Fruit fly (Drosophila melanogaster) whole organism, embryonic: ENCODE data around the gene CG32189.

Experiments used
- Antp ChIP-seq: fragments of 200-800 bp; sonication (Bioruptor generic); optimal IDR thresholded peaks from 3 replicates; lab custom pipeline; 2016; ENCODE audit warnings: missing biosample characterization, missing genetic modification characterization
- CG10979 ChIP-seq: fragments of 200-800 bp; sonication (Bioruptor generic); optimal IDR thresholded peaks from 2 replicates; lab custom pipeline; 2018; ENCODE audit warnings: missing biosample characterization, mild to moderate bottlenecking, missing genetic modification characterization, moderate library complexity
- CG11456 ChIP-seq: fragments of 200-800 bp; sonication (Bioruptor generic); IDR thresholded peaks from 3 replicates; pipeline ENCODE4 v1.3.6; 2022; ENCODE audit warnings: missing biosample characterization, missing genetic modification characterization
- CG13424 ChIP-seq: fragments of 200-800 bp; sonication (Bioruptor generic); optimal IDR thresholded peaks from 2 replicates; lab custom pipeline; 2019; ENCODE audit warnings: missing biosample characterization, mild to moderate bottlenecking, missing genetic modification characterization, moderate library complexity
- CG14710 ChIP-seq: fragments of 200-800 bp; sonication (Bioruptor generic); optimal IDR thresholded peaks from 3 replicates; lab custom pipeline; 2019; ENCODE audit warnings: missing biosample characterization, mild to moderate bottlenecking, missing genetic modification characterization, moderate library complexity
- CG1602 ChIP-seq: fragments of 200-800 bp; sonication (Bioruptor generic); optimal IDR thresholded peaks from 3 replicates; lab custom pipeline; 2016; ENCODE audit warnings: missing biosample characterization, missing genetic modification characterization
- CG16815 ChIP-seq: fragments of 200-800 bp; sonication (Bioruptor generic); optimal IDR thresholded peaks from 3 replicates; lab custom pipeline; 2017; ENCODE audit warnings: missing biosample characterization, mild to moderate bottlenecking, missing genetic modification characterization
- CG17328 ChIP-seq: fragments of 200-800 bp; sonication (Bioruptor generic); IDR thresholded peaks from 2 replicates; pipeline ENCODE4 v1.3.6; 2022; ENCODE audit warnings: missing biosample characterization, missing genetic modification characterization
- CG17802 ChIP-seq: fragments of 200-800 bp; sonication (Bioruptor generic); optimal IDR thresholded peaks from 2 replicates; lab custom pipeline; 2018; ENCODE audit warnings: missing biosample characterization, mild to moderate bottlenecking, missing genetic modification characterization, moderate library complexity
- CG18476 ChIP-seq: fragments of 200-800 bp; sonication (Bioruptor generic); optimal IDR thresholded peaks from 2 replicates; lab custom pipeline; 2016; ENCODE audit warnings: missing biosample characterization, mild to moderate bottlenecking, missing genetic modification characterization
- CG31441 ChIP-seq: fragments of 200-800 bp; sonication (Bioruptor generic); IDR thresholded peaks from 2 replicates; pipeline ENCODE4 v1.3.6; 2022; ENCODE audit warnings: missing biosample characterization, missing genetic modification characterization
- CG3407 ChIP-seq: fragments of 200-800 bp; sonication (Bioruptor generic); optimal IDR thresholded peaks from 2 replicates; lab custom pipeline; 2018; ENCODE audit warnings: missing biosample characterization, mild to moderate bottlenecking, missing genetic modification characterization
- CG34376 ChIP-seq: fragments of 200-800 bp; sonication (Bioruptor generic); optimal IDR thresholded peaks from 2 replicates; lab custom pipeline; 2018; ENCODE audit warnings: missing biosample characterization, mild to moderate bottlenecking, missing genetic modification characterization
- CG3726 ChIP-seq: fragments of 200-800 bp; sonication (Bioruptor generic); IDR thresholded peaks from 3 replicates; pipeline ENCODE4, ENCODE4 v1.3.6; 2022; ENCODE audit warnings: missing biosample characterization, missing genetic modification characterization
- CG3995 ChIP-seq: fragments of 200-800 bp; sonication (Bioruptor generic); optimal IDR thresholded peaks from 3 replicates; lab custom pipeline; 2016; ENCODE audit warnings: missing biosample characterization, missing genetic modification characterization
- CG5245 ChIP-seq: fragments of 200-800 bp; sonication (Bioruptor generic); optimal IDR thresholded peaks from 3 replicates; lab custom pipeline; 2016; ENCODE audit warnings: missing biosample characterization, missing genetic modification characterization
- CG6175 ChIP-seq: fragments of 200-800 bp; sonication (Bioruptor generic); IDR thresholded peaks from 3 replicates; pipeline ENCODE4 v1.3.6; 2022; ENCODE audit warnings: missing biosample characterization, missing genetic modification characterization
- CG8478 ChIP-seq: fragments of >200 bp; optimal IDR thresholded peaks from 2 replicates; lab custom pipeline; 2018
- CG8924 ChIP-seq: fragments of 200-800 bp; optimal IDR thresholded peaks from 3 replicates; lab custom pipeline; 2019; ENCODE audit warnings: missing biosample characterization, mild to moderate bottlenecking, missing genetic modification characterization, moderate library complexity
- E2f1 ChIP-seq: fragments of 200-800 bp; sonication (Bioruptor generic); IDR thresholded peaks from 2 replicates; pipeline ENCODE4 v1.3.6; 2022; ENCODE audit warnings: missing biosample characterization, missing genetic modification characterization
- Ets97D ChIP-seq: fragments of 200-800 bp; sonication (Bioruptor generic); optimal IDR thresholded peaks from 3 replicates; lab custom pipeline; 2016; ENCODE audit warnings: missing biosample characterization, missing genetic modification characterization
- Fer1 ChIP-seq: fragments of 200-800 bp; sonication (Bioruptor generic); optimal IDR thresholded peaks from 2 replicates; lab custom pipeline; 2017; ENCODE audit warnings: missing biosample characterization, mild to moderate bottlenecking, missing genetic modification characterization
- Hsf ChIP-seq: fragments of 200-800 bp; sonication (Bioruptor generic); optimal IDR thresholded peaks from 3 replicates; lab custom pipeline; 2016; ENCODE audit warnings: missing biosample characterization, missing genetic modification characterization
- Lim3 ChIP-seq: fragments of 200-800 bp; sonication (Bioruptor generic); IDR thresholded peaks from 2 replicates; pipeline ENCODE4 v1.3.6; 2022; ENCODE audit warnings: missing biosample characterization, missing genetic modification characterization
- Opbp ChIP-seq: fragments of 200-800 bp; sonication (Bioruptor generic); IDR thresholded peaks from 3 replicates; pipeline ENCODE4 v1.3.6; 2022; ENCODE audit warnings: missing biosample characterization, missing genetic modification characterization; ENCODE audit not compliant: partially characterized antibody
- Sin3A ChIP-seq: fragments of >200 bp; optimal IDR thresholded peaks from 2 replicates; lab custom pipeline; 2018
- Sry-β ChIP-seq: fragments of 200-800 bp; sonication (Bioruptor generic); optimal IDR thresholded peaks from 2 replicates; lab custom pipeline; 2018; ENCODE audit warnings: missing biosample characterization, mild to moderate bottlenecking, missing genetic modification characterization, moderate library complexity
- Sry-δ ChIP-seq: fragments of 200-800 bp; sonication (Bioruptor generic); optimal IDR thresholded peaks from 2 replicates; lab custom pipeline; 2016; ENCODE audit warnings: missing biosample characterization, missing genetic modification characterization
- Usf ChIP-seq: fragments of 200-800 bp; sonication (Bioruptor generic); optimal IDR thresholded peaks from 2 replicates; lab custom pipeline; 2017; ENCODE audit warnings: missing genotype, missing biosample characterization, missing genetic modification characterization
- ash1 ChIP-seq: fragments of 200-800 bp; sonication (Bioruptor generic); optimal IDR thresholded peaks from 2 replicates; lab custom pipeline; 2018; ENCODE audit warnings: missing biosample characterization, mild to moderate bottlenecking, missing genetic modification characterization
- chn ChIP-seq: fragments of 200-800 bp; sonication (Bioruptor generic); optimal IDR thresholded peaks from 2 replicates; lab custom pipeline; 2016; ENCODE audit warnings: missing biosample characterization, missing genetic modification characterization
- dm ChIP-seq: fragments of 200-800 bp; sonication (Bioruptor generic); optimal IDR thresholded peaks from 3 replicates; lab custom pipeline; 2016; ENCODE audit warnings: missing biosample characterization, missing genetic modification characterization
- dmrt11E ChIP-seq: fragments of 200-800 bp; sonication (Bioruptor generic); optimal IDR thresholded peaks from 3 replicates; lab custom pipeline; 2018; ENCODE audit warnings: missing biosample characterization, mild to moderate bottlenecking, missing genetic modification characterization, moderate library complexity
- ewg ChIP-seq: fragments of 200-800 bp; sonication (Bioruptor generic); optimal IDR thresholded peaks from 3 replicates; lab custom pipeline; 2017; ENCODE audit warnings: mild to moderate bottlenecking, missing biosample characterization, missing genetic modification reagents, missing genetic modification characterization
- fd102C ChIP-seq: fragments of 200-800 bp; sonication (Bioruptor generic); optimal IDR thresholded peaks from 2 replicates; lab custom pipeline; 2018; ENCODE audit warnings: missing biosample characterization, mild to moderate bottlenecking, missing genetic modification characterization, moderate library complexity
- gfzf ChIP-seq: fragments of 200-800 bp; sonication (Bioruptor generic); optimal IDR thresholded peaks from 2 replicates; lab custom pipeline; 2016; ENCODE audit warnings: missing biosample characterization, mild to moderate bottlenecking, missing genetic modification characterization, moderate library complexity
- gsb ChIP-seq: fragments of 200-800 bp; sonication (Bioruptor generic); IDR thresholded peaks from 2 replicates; pipeline ENCODE4 v1.3.6; 2022; ENCODE audit warnings: missing biosample characterization, missing genetic modification characterization
- her ChIP-seq: fragments of 200-800 bp; sonication (Bioruptor generic); optimal IDR thresholded peaks from 2 replicates; lab custom pipeline; 2016; ENCODE audit warnings: missing biosample characterization, missing genetic modification characterization
- ind ChIP-seq: fragments of 200-800 bp; sonication (Bioruptor generic); optimal IDR thresholded peaks from 3 replicates; lab custom pipeline; 2016; ENCODE audit warnings: missing biosample characterization, missing genetic modification characterization
- lbe ChIP-seq: fragments of 200-800 bp; sonication (Bioruptor generic); optimal IDR thresholded peaks from 2 replicates; lab custom pipeline; 2016; ENCODE audit warnings: missing biosample characterization, mild to moderate bottlenecking, missing genetic modification characterization
- lilli ChIP-seq: fragments of 200-800 bp; sonication (Bioruptor generic); optimal IDR thresholded peaks from 3 replicates; lab custom pipeline; 2016; ENCODE audit warnings: missing biosample characterization, missing genetic modification characterization
- mirr ChIP-seq: fragments of 200-800 bp; sonication (Bioruptor generic); optimal IDR thresholded peaks from 3 replicates; lab custom pipeline; 2018; ENCODE audit warnings: missing biosample characterization, mild to moderate bottlenecking, missing genetic modification characterization
- nau ChIP-seq: fragments of 200-800 bp; sonication (Bioruptor generic); optimal IDR thresholded peaks from 3 replicates; lab custom pipeline; 2017; ENCODE audit warnings: missing biosample characterization, mild to moderate bottlenecking, missing genetic modification characterization, missing genetic modification reagents
- pfk ChIP-seq: fragments of 200-800 bp; sonication (Bioruptor generic); optimal IDR thresholded peaks from 2 replicates; lab custom pipeline; 2018; ENCODE audit warnings: missing biosample characterization, mild to moderate bottlenecking, missing genetic modification characterization, moderate library complexity
- pita ChIP-seq: fragments of 200-800 bp; sonication (Bioruptor generic); optimal IDR thresholded peaks from 2 replicates; lab custom pipeline; 2017; ENCODE audit warnings: missing biosample characterization, mild to moderate bottlenecking, missing genetic modification characterization
- pros ChIP-seq: fragments of 200-800 bp; sonication (Bioruptor generic); optimal IDR thresholded peaks from 3 replicates; lab custom pipeline; 2019; ENCODE audit warnings: missing biosample characterization, mild to moderate bottlenecking, missing genetic modification characterization, moderate library complexity
- run ChIP-seq: fragments of 200-800 bp; sonication (Bioruptor generic); optimal IDR thresholded peaks from 3 replicates; lab custom pipeline; 2018; ENCODE audit warnings: missing biosample characterization, mild to moderate bottlenecking, missing genetic modification characterization
- salm ChIP-seq: fragments of 200-800 bp; sonication (Bioruptor generic); optimal IDR thresholded peaks from 2 replicates; lab custom pipeline; 2018; ENCODE audit warnings: missing biosample characterization, mild to moderate bottlenecking, missing genetic modification characterization
- sens-2 ChIP-seq: fragments of 200-800 bp; sonication (Bioruptor generic); IDR thresholded peaks from 2 replicates; pipeline ENCODE4 v1.3.6; 2022; ENCODE audit warnings: missing biosample characterization, missing genetic modification characterization
- tgo ChIP-seq: fragments of 200-800 bp; sonication (Bioruptor generic); IDR thresholded peaks from 3 replicates; pipeline ENCODE4 v1.3.6; 2022; ENCODE audit warnings: missing biosample characterization, missing genetic modification characterization

CG32189 gene

DNA sequence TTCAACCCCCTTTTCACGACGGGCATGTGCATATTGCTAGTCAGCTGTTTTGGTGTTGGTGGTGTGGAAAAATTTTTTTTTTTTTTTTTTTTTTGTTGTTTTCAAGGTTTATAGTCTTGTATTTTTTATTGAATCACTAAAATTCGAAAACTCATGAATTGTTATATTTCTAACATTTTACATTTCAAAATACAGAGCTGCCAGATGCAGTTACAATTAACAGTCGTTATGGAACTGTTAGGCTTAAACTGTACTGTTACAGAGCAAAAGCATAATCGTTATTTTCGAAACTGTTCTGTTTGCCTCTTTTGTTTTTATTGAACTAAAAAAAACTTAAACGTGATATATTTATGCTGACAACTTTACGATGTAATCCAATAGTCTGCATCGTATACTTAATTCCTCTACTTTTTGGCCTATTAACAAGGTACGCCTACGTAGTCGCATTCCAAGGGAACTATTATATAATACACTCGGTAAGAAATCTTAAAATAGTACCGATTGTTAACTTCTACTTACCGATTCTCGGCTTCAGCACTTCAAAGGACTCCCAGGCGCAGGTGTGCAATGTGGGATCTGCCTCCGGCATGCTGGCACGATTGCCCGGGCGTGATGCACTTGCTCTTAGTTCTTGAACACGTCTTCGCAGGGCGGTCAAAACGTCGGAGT is 28.5 kb downstream of the CG32189 start, which contains the start of gene CG32187 (continued):
- TF ChIP-seq CG17328 (GFP tag; lab: Robert Waterston, UW) = no peak
- no peak for TF ChIP-seq ash1
- TF ChIP-seq CG11456 (GFP tag; lab: Robert Waterston, UW) = no peak
- TF ChIP-seq Hsf (GFP tag; lab: Kevin White, UChicago) = no peak
- no peak for TF ChIP-seq dmrt11E (tag; lab: Kevin White, UChicago)

DNA sequence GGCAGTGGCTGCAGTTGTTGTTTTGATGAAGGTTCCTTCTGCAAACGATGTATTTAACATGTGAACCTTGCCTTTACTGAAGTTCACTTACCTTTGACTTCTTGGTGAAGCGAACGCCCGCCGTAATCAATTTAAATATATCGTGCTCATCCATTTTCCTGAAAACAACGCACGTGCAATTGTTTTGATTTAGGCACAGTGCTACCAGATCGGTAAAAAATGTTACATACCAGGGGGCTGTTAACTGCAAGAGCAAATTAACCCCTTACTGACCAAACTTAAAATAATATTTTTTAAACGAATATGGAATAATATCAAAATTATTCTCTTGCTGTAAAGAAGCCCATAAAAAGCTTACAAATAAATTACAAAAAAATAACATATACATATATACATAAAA is 30.5 kb downstream of the CG32189 start, which contains the start of gene ais:
Gene ais, minus strand, starts transcription at position 205 of the 400 bp plus-strand sequence.
- TF ChIP-seq CG8478 (lab: Kevin White, UChicago) (no peak), pros (GFP tag; lab: Kevin White, UChicago) (no peak), CG5245 (GFP tag; lab: Kevin White, UChicago) (no peak), tgo (GFP tag; lab: Robert Waterston, UW) (no peak), Sry-β (GFP tag; lab: Kevin White, UChicago) (no peak), Sry-δ (GFP tag; lab: Kevin White, UChicago) (no peak), gsb (no peak), CG16815 (no peak), ewg (GFP tag; lab: Kevin White, UChicago) (peak; percentile 18), gfzf (no peak), CG31441 (GFP tag; lab: Robert Waterston, UW) (no peak), run (tag; lab: Kevin White, UChicago) (no peak), CG17802 (tag; lab: Kevin White, UChicago) (no peak), CG3726 (GFP tag; lab: Robert Waterston, UW) (no peak), CG18476 (no peak), salm (no peak), pfk (GFP tag; lab: Kevin White, UChicago) (no peak), lbe (GFP tag; lab: Kevin White, UChicago) (no peak), ash1 (no peak), CG34376 (GFP tag; lab: Kevin White, UChicago) (no peak), Usf (GFP tag; lab: Kevin White, UChicago) (no peak), mirr (GFP tag; lab: Kevin White, UChicago) (no peak), pita (GFP tag; lab: Kevin White, UChicago) (no peak), dm (GFP tag; lab: Kevin White, UChicago) (peak; percentile 93), fd102C (GFP tag; lab: Kevin White, UChicago) (no peak), E2f1 (GFP tag; lab: Robert Waterston, UW) (no peak), lilli (GFP tag; lab: Kevin White, UChicago) (peak; percentile 54), Fer1 (GFP tag; lab: Kevin White, UChicago) (no peak), CG1602 (GFP tag; lab: Kevin White, UChicago) (no peak), her (GFP tag; lab: Kevin White, UChicago) (no peak), Ets97D (peak; percentile 17), Sin3A (lab: Kevin White, UChicago) (no peak), Antp (no peak), CG14710 (no peak), CG8924 (tag; lab: Kevin White, UChicago) (no peak), CG13424 (tag; lab: Kevin White, UChicago) (peak; percentile 32), CG3995 (GFP tag; lab: Kevin White, UChicago) (no peak), nau (GFP tag; lab: Kevin White, UChicago) (no peak), Opbp (GFP tag; lab: Robert Waterston, UW) (peak; percentile 42; the same call in 1 of the 3 replicates), sens-2 (GFP tag; lab: Robert Waterston, UW) (no peak), Lim3 (GFP tag; lab: Robert Waterston, UW) (no peak), ind (GFP tag; lab: Kevin White, UChicago) (no peak), CG3407 (no peak), CG10979 (tag; lab: Kevin White, UChicago) (no peak), CG6175 (GFP tag; lab: Robert Waterston, UW) (no peak), chn (no peak)
